Fruit fly (Drosophila melanogaster) whole organism, pupa: Measurements from ENCODE around the gene RabX4.

Experiments
- CG12605 ChIP-seq: fragments of 200-800 bp; sonication (Bioruptor generic); IDR thresholded peaks from 2 replicates; pipeline ENCODE4 v1.3.6; 2022; ENCODE audit warnings: missing biosample characterization, missing genetic modification characterization
- CG13204 ChIP-seq: fragments of 200-800 bp; sonication (Bioruptor generic); optimal IDR thresholded peaks from 2 replicates; lab custom pipeline; 2018; ENCODE audit warnings: missing biosample characterization, mild to moderate bottlenecking, missing genetic modification characterization, moderate library complexity
- CG15710 ChIP-seq: fragments of 200-800 bp; sonication (Bioruptor generic); optimal IDR thresholded peaks from 2 replicates; lab custom pipeline; 2018; ENCODE audit warnings: missing biosample characterization, mild to moderate bottlenecking, missing genetic modification characterization, moderate library complexity
- CG17806 ChIP-seq: fragments of 200-800 bp; sonication (Bioruptor generic); optimal IDR thresholded peaks from 2 replicates; lab custom pipeline; 2018; ENCODE audit warnings: missing biosample characterization, mild to moderate bottlenecking, missing genetic modification characterization, moderate library complexity
- CG32121 ChIP-seq: fragments of 200-800 bp; sonication (Bioruptor generic); IDR thresholded peaks from 2 replicates; pipeline ENCODE4 v1.3.6; 2022; ENCODE audit warnings: missing biosample characterization, missing genetic modification characterization
- CG4496 ChIP-seq: fragments of 200-800 bp; sonication (Bioruptor generic); IDR thresholded peaks from 3 replicates; pipeline ENCODE4 v1.3.6; 2022; ENCODE audit warnings: missing biosample characterization, missing genetic modification characterization
- CG8159 ChIP-seq: fragments of 200-800 bp; sonication (Bioruptor generic); optimal IDR thresholded peaks from 3 replicates; lab custom pipeline; 2018; ENCODE audit warnings: missing biosample characterization, mild to moderate bottlenecking, missing genetic modification characterization, moderate library complexity
- CG8301 ChIP-seq: fragments of 200-800 bp; sonication (Bioruptor generic); optimal IDR thresholded peaks from 2 replicates; lab custom pipeline; 2018; ENCODE audit warnings: missing biosample characterization, mild to moderate bottlenecking, missing genetic modification characterization
- CG9948 ChIP-seq: fragments of 200-800 bp; sonication (Bioruptor generic); optimal IDR thresholded peaks from 2 replicates; lab custom pipeline; 2018; ENCODE audit warnings: missing biosample characterization, mild to moderate bottlenecking, missing genetic modification characterization, moderate library complexity
- EcR ChIP-seq: fragments of 200-800 bp; sonication (Bioruptor generic); optimal IDR thresholded peaks from 3 replicates; lab custom pipeline; 2019; ENCODE audit warnings: missing biosample characterization, missing genetic modification characterization, mild to moderate bottlenecking, moderate library complexity, missing genetic modification reagents
- Pif1B ChIP-seq: fragments of 200-800 bp; sonication (Bioruptor generic); optimal IDR thresholded peaks from 3 replicates; lab custom pipeline; 2016; ENCODE audit warnings: missing biosample characterization, missing genetic modification characterization
- fd96Ca ChIP-seq: fragments of 200-800 bp; sonication (Bioruptor generic); IDR thresholded peaks from 3 replicates; pipeline ENCODE4 v1.3.6; 2022; ENCODE audit warnings: missing biosample characterization, missing genetic modification characterization
- gl ChIP-seq: fragments of 200-800 bp; sonication (Bioruptor generic); optimal IDR thresholded peaks from 2 replicates; lab custom pipeline; 2018; ENCODE audit warnings: missing biosample characterization, mild to moderate bottlenecking, missing genetic modification characterization
- rn ChIP-seq: fragments of 200-800 bp; sonication (Bioruptor generic); IDR thresholded peaks from 2 replicates; pipeline ENCODE4 v1.3.6; 2022; ENCODE audit warnings: missing biosample characterization, missing genetic modification characterization

- no peak for TF ChIP-seq CG4496 (GFP tag; lab: Robert Waterston, UW)
- no peak for TF ChIP-seq CG17806 (tag; lab: Kevin White, UChicago)
- TF ChIP-seq fd96Ca (GFP tag; lab: Robert Waterston, UW): no peak
- TF ChIP-seq CG15710 (tag; lab: Kevin White, UChicago): no peak
- TF ChIP-seq CG8301: no peak
- TF ChIP-seq CG12605 (GFP tag; lab: Robert Waterston, UW): no peak
- no peak for TF ChIP-seq CG8159 (tag; lab: Kevin White, UChicago)
- TF ChIP-seq CG9948: no peak
- no peak for TF ChIP-seq Pif1B
- TF ChIP-seq EcR (GFP tag; lab: Kevin White, UChicago): no peak
- TF ChIP-seq rn (GFP tag; lab: Robert Waterston, UW): no peak
- TF ChIP-seq gl: no peak
- no peak for TF ChIP-seq CG32121 (GFP tag; lab: Robert Waterston, UW)
- TF ChIP-seq CG13204 (GFP tag; lab: Kevin White, UChicago): no peak
Measured at dm6 chr3R:24828234-24828633, at the start of gene RabX4.
